Worm (Caenorhabditis elegans) whole organism, early embryonic: Measurements from ENCODE around the gene F13A7.12.

Experiments
- ama-1 ChIP-seq: fragments of 150-350 bp; optimal IDR thresholded peaks from 2 replicates; lab custom pipeline; 2014
- ceh-36 ChIP-seq: sonication (generic microtip); optimal IDR thresholded peaks from 2 replicates; lab custom pipeline; 2016; ENCODE audit warnings: missing genetic modification characterization, inconsistent platforms, missing compliant biosample characterization
- ets-7 ChIP-seq: sonication (generic microtip); optimal IDR thresholded peaks from 2 replicates; lab custom pipeline; 2016; ENCODE audit warnings: missing genotype, missing genetic modification characterization, missing compliant biosample characterization
- hnd-1 ChIP-seq: sonication (generic microtip); optimal IDR thresholded peaks from 2 replicates; lab custom pipeline; 2016; ENCODE audit warnings: missing genetic modification characterization, missing compliant biosample characterization
- pes-1 ChIP-seq: fragments of 200-800 bp; sonication (Bioruptor generic); IDR thresholded peaks from 2 replicates; pipeline ENCODE4 v1.3.6; 2022; ENCODE audit warnings: missing genetic modification reagents, missing genetic modification characterization, missing compliant biosample characterization

ce11 chrV:16424428-16424827, 28.6 kb downstream of the F13A7.12 start, which contains the start of gene srw-29:
- TF ChIP-seq ceh-36 (tag; lab: Kevin White, UChicago): no peak
- TF ChIP-seq hnd-1 (tag; lab: Kevin White, UChicago): no peak
- TF ChIP-seq pes-1 (GFP tag; lab: Robert Waterston, UW): no peak
- TF ChIP-seq ets-7 (tag; lab: Kevin White, UChicago): no peak
- no peak for TF ChIP-seq ama-1 (lab: Kevin White, UChicago)
